Worm (Caenorhabditis elegans) whole organism, young adult: ENCODE data around the gene cyp-25A2.

Experiments used
- him-1 ChIP-seq: sonication (generic microtip); optimal IDR thresholded peaks from 2 replicates; lab custom pipeline; 2016; ENCODE audit warnings: missing genotype, missing genetic modification reagents, missing genetic modification characterization, missing compliant biosample characterization
- hmg-1.2 ChIP-seq: fragments of 200-800 bp; sonication (Bioruptor generic); IDR thresholded peaks from 2 replicates; pipeline ENCODE4 v1.3.6; 2022; ENCODE audit warnings: missing genetic modification reagents, missing genetic modification characterization, missing compliant biosample characterization
- hsf-1 ChIP-seq: fragments of 200-800 bp; sonication (Bioruptor generic); IDR thresholded peaks from 2 replicates; pipeline ENCODE4 v1.3.6; 2022; ENCODE audit warnings: missing genetic modification reagents, missing genetic modification characterization, missing compliant biosample characterization
- madf-6 ChIP-seq: fragments of 200-800 bp; sonication (Bioruptor generic); IDR thresholded peaks from 2 replicates; pipeline ENCODE4 v1.3.6; 2022; ENCODE audit warnings: missing genetic modification reagents, missing genetic modification characterization, missing compliant biosample characterization
- mes-4 ChIP-seq: sonication (generic microtip); optimal IDR thresholded peaks from 2 replicates; lab custom pipeline; 2016; ENCODE audit warnings: missing genotype, missing genetic modification characterization, missing compliant biosample characterization
- unc-62 ChIP-seq: fragments of 150-350 bp; optimal IDR thresholded peaks from 2 replicates; lab custom pipeline; 2014; ENCODE audit warnings: missing biosample characterization, missing genetic modification reagents, missing genetic modification characterization

DNA sequence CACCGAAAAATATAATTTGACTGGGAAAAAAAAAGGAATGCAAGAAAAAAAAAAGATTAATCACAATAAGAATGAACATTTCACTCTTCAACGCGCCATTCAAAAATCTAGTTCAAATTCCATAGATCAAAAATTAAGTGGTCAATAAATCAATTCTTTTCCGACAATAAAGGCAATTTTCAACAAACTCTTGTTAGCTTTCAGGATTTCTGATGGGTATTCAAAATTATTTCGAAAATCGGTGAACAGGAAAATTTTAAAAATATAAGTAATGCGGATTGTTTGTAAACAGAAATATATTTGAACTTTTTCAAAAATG lies 34.1 kb upstream of the cyp-25A2 start:
- TF ChIP-seq hsf-1: no peak
- TF ChIP-seq him-1 (tag; lab: Kevin White, UChicago): peak; percentile 30
- TF ChIP-seq madf-6 (GFP tag; lab: Robert Waterston, UW): peak; percentile 58; the same call in 1 of the 2 replicates
- TF ChIP-seq hmg-1.2: no peak
- TF ChIP-seq mes-4 (tag; lab: Kevin White, UChicago): no peak
- no peak for TF ChIP-seq unc-62
